Fruit fly (Drosophila melanogaster) whole organism, embryonic: Measurements from ENCODE around the gene Mur2B.

Experiments used
- Aef1 ChIP-seq: fragments of 200-800 bp; sonication (Bioruptor generic); IDR thresholded peaks from 3 replicates; pipeline ENCODE4 v1.3.6; 2022; ENCODE audit warnings: missing biosample characterization, missing genetic modification characterization
- Asciz ChIP-seq: fragments of 200-800 bp; sonication (Bioruptor generic); optimal IDR thresholded peaks from 2 replicates; lab custom pipeline; 2017; ENCODE audit warnings: missing biosample characterization, mild to moderate bottlenecking, missing genetic modification characterization, missing genetic modification reagents
- CG10462 ChIP-seq: fragments of 200-800 bp; sonication (Bioruptor generic); optimal IDR thresholded peaks from 2 replicates; lab custom pipeline; 2016; ENCODE audit warnings: missing biosample characterization, missing genetic modification characterization
- CG13287 ChIP-seq: fragments of 200-800 bp; sonication (Bioruptor generic); IDR thresholded peaks from 2 replicates; pipeline ENCODE4 v1.3.6; 2022; ENCODE audit warnings: missing biosample characterization, missing genetic modification characterization; ENCODE audit not compliant: partially characterized antibody
- CG13296 ChIP-seq: fragments of 200-800 bp; sonication (Bioruptor generic); optimal IDR thresholded peaks from 3 replicates; lab custom pipeline; 2018; ENCODE audit warnings: missing biosample characterization, mild to moderate bottlenecking, missing genetic modification characterization
- CG15011 ChIP-seq: fragments of 200-800 bp; sonication (Bioruptor generic); optimal IDR thresholded peaks from 3 replicates; lab custom pipeline; 2018; ENCODE audit warnings: missing biosample characterization, mild to moderate bottlenecking, missing genetic modification characterization
- CG15696 ChIP-seq: fragments of 200-800 bp; sonication (Bioruptor generic); optimal IDR thresholded peaks from 2 replicates; lab custom pipeline; 2019; ENCODE audit warnings: missing biosample characterization, mild to moderate bottlenecking, missing genetic modification characterization, moderate library complexity
- CG16815 ChIP-seq: fragments of 200-800 bp; sonication (Bioruptor generic); optimal IDR thresholded peaks from 3 replicates; lab custom pipeline; 2017; ENCODE audit warnings: missing biosample characterization, mild to moderate bottlenecking, missing genetic modification characterization
- CG18476 ChIP-seq: fragments of 200-800 bp; sonication (Bioruptor generic); optimal IDR thresholded peaks from 2 replicates; lab custom pipeline; 2016; ENCODE audit warnings: missing biosample characterization, mild to moderate bottlenecking, missing genetic modification characterization
- CG31441 ChIP-seq: fragments of 200-800 bp; sonication (Bioruptor generic); IDR thresholded peaks from 2 replicates; pipeline ENCODE4 v1.3.6; 2022; ENCODE audit warnings: missing biosample characterization, missing genetic modification characterization
- CG3407 ChIP-seq: fragments of 200-800 bp; sonication (Bioruptor generic); optimal IDR thresholded peaks from 2 replicates; lab custom pipeline; 2018; ENCODE audit warnings: missing biosample characterization, mild to moderate bottlenecking, missing genetic modification characterization
- CG3847 ChIP-seq: fragments of 200-800 bp; sonication (Bioruptor generic); IDR thresholded peaks from 2 replicates; pipeline ENCODE4 v1.3.6; 2022; ENCODE audit warnings: missing biosample characterization, missing genetic modification characterization
- CG4820 ChIP-seq: fragments of 200-800 bp; sonication (Bioruptor generic); optimal IDR thresholded peaks from 3 replicates; lab custom pipeline; 2016; ENCODE audit warnings: missing biosample characterization, missing genetic modification characterization
- CG7987 ChIP-seq: fragments of 200-800 bp; sonication (Bioruptor generic); optimal IDR thresholded peaks from 2 replicates; lab custom pipeline; 2018; ENCODE audit warnings: missing biosample characterization, mild to moderate bottlenecking, missing genetic modification characterization, moderate library complexity
- CHES-1-like ChIP-seq: fragments of 200-800 bp; sonication (Bioruptor generic); optimal IDR thresholded peaks from 2 replicates; lab custom pipeline; 2016; ENCODE audit warnings: missing biosample characterization, missing genetic modification characterization
- CkIIα-i1 ChIP-seq: fragments of 200-800 bp; sonication (Bioruptor generic); IDR thresholded peaks from 2 replicates; pipeline ENCODE4 v1.3.6; 2022; ENCODE audit warnings: missing biosample characterization, missing genetic modification characterization
- Dll ChIP-seq: fragments of 200-800 bp; sonication (Bioruptor generic); IDR thresholded peaks from 4 replicates; pipeline ENCODE4 v1.3.6; 2022; ENCODE audit warnings: missing biosample characterization, missing genetic modification characterization; ENCODE audit not compliant: partially characterized antibody
- HLH4C ChIP-seq: fragments of 200-800 bp; sonication (Bioruptor generic); IDR thresholded peaks from 3 replicates; pipeline ENCODE4 v1.3.6; 2022; ENCODE audit warnings: missing biosample characterization, missing genetic modification characterization; ENCODE audit not compliant: partially characterized antibody
- Hr39 ChIP-seq: fragments of >200 bp; optimal IDR thresholded peaks from 2 replicates; lab custom pipeline; 2017
- Kr ChIP-seq: fragments of 200-800 bp; sonication (Bioruptor generic); optimal IDR thresholded peaks from 2 replicates; lab custom pipeline; 2017; ENCODE audit warnings: missing biosample characterization, mild to moderate bottlenecking, missing genetic modification characterization
- Med ChIP-seq: fragments of 200-800 bp; sonication (Bioruptor generic); peaks from one replicate; lab custom pipeline; 2016; ENCODE audit warnings: missing biosample characterization, missing genetic modification characterization, mild to moderate bottlenecking, inconsistent platforms, moderate library complexity
- Nf-YC ChIP-seq: fragments of 200-800 bp; optimal IDR thresholded peaks from 3 replicates; lab custom pipeline; 2019; ENCODE audit warnings: missing biosample characterization, mild to moderate bottlenecking, missing genetic modification characterization, moderate library complexity
- NfI ChIP-seq: fragments of 200-800 bp; sonication (Bioruptor generic); optimal IDR thresholded peaks from 3 replicates; lab custom pipeline; 2018; ENCODE audit warnings: missing biosample characterization, mild to moderate bottlenecking, missing genetic modification characterization, moderate library complexity
- Scr ChIP-seq: fragments of 200-800 bp; sonication (Bioruptor generic); IDR thresholded peaks from 2 replicates; pipeline ENCODE4 v1.3.6; 2022; ENCODE audit warnings: missing biosample characterization, missing genetic modification characterization; ENCODE audit not compliant: partially characterized antibody
- Ssrp ChIP-seq: fragments of 200-800 bp; sonication (Bioruptor generic); optimal IDR thresholded peaks from 2 replicates; lab custom pipeline; 2018; ENCODE audit warnings: missing biosample characterization, mild to moderate bottlenecking, missing genetic modification characterization, moderate library complexity
- ac ChIP-seq: fragments of 200-800 bp; sonication (Bioruptor generic); optimal IDR thresholded peaks from 3 replicates; lab custom pipeline; 2017; ENCODE audit warnings: missing biosample characterization, mild to moderate bottlenecking, missing genetic modification characterization
- ap ChIP-seq: fragments of 200-800 bp; sonication (Bioruptor generic); IDR thresholded peaks from 2 replicates; pipeline ENCODE4 v1.3.6; 2022; ENCODE audit warnings: missing biosample characterization, missing genetic modification characterization
- corto ChIP-seq: fragments of 200-800 bp; sonication (Bioruptor generic); optimal IDR thresholded peaks from 2 replicates; lab custom pipeline; 2016; ENCODE audit warnings: missing biosample characterization, mild to moderate bottlenecking, missing genetic modification characterization, moderate library complexity
- crc ChIP-seq: fragments of 200-800 bp; sonication (Bioruptor generic); optimal IDR thresholded peaks from 2 replicates; lab custom pipeline; 2016; ENCODE audit warnings: missing biosample characterization, missing genetic modification characterization
- da ChIP-seq: fragments of 200-800 bp; sonication (Bioruptor generic); optimal IDR thresholded peaks from 2 replicates; lab custom pipeline; 2016; ENCODE audit warnings: missing biosample characterization, missing genetic modification characterization
- emc ChIP-seq: fragments of 200-800 bp; sonication (Bioruptor generic); optimal IDR thresholded peaks from 2 replicates; lab custom pipeline; 2016; ENCODE audit warnings: missing biosample characterization, missing genetic modification characterization
- fd3F ChIP-seq: fragments of 200-800 bp; sonication (Bioruptor generic); optimal IDR thresholded peaks from 2 replicates; lab custom pipeline; 2018; ENCODE audit warnings: missing biosample characterization, mild to moderate bottlenecking, missing genetic modification characterization, moderate library complexity
- ftz-f1 ChIP-seq: fragments of 200-800 bp; sonication (Bioruptor generic); optimal IDR thresholded peaks from 2 replicates; lab custom pipeline; 2016; ENCODE audit warnings: missing biosample characterization, missing genetic modification characterization
- gce ChIP-seq: fragments of 200-800 bp; sonication (Bioruptor generic); IDR thresholded peaks from 3 replicates; pipeline ENCODE4 v1.3.6; 2022; ENCODE audit warnings: missing biosample characterization, missing genetic modification characterization
- gsb ChIP-seq: fragments of 200-800 bp; sonication (Bioruptor generic); IDR thresholded peaks from 2 replicates; pipeline ENCODE4 v1.3.6; 2022; ENCODE audit warnings: missing biosample characterization, missing genetic modification characterization
- ind ChIP-seq: fragments of 200-800 bp; sonication (Bioruptor generic); optimal IDR thresholded peaks from 3 replicates; lab custom pipeline; 2016; ENCODE audit warnings: missing biosample characterization, missing genetic modification characterization
- inv ChIP-seq: fragments of 200-800 bp; sonication (Bioruptor generic); IDR thresholded peaks from 2 replicates; pipeline ENCODE4 v1.3.6; 2022; ENCODE audit warnings: missing biosample characterization, missing genetic modification characterization; ENCODE audit not compliant: partially characterized antibody
- klu ChIP-seq: fragments of 200-800 bp; sonication (Bioruptor generic); IDR thresholded peaks from 2 replicates; pipeline ENCODE4 v1.3.6; 2022; ENCODE audit warnings: missing biosample characterization, missing genetic modification characterization
- mld ChIP-seq: fragments of 200-800 bp; sonication (Bioruptor generic); IDR thresholded peaks from 3 replicates; pipeline ENCODE4 v1.3.6; 2022; ENCODE audit warnings: missing biosample characterization, missing genetic modification characterization; ENCODE audit not compliant: partially characterized antibody
- nmo ChIP-seq: fragments of 200-800 bp; sonication (Bioruptor generic); optimal IDR thresholded peaks from 2 replicates; lab custom pipeline; 2018; ENCODE audit warnings: missing biosample characterization, mild to moderate bottlenecking, missing genetic modification characterization, moderate library complexity
- pho ChIP-seq: fragments of 200-800 bp; sonication (Bioruptor generic); optimal IDR thresholded peaks from 2 replicates; lab custom pipeline; 2016; ENCODE audit warnings: missing biosample characterization, missing genetic modification characterization
- phol ChIP-seq: fragments of 200-800 bp; sonication (Bioruptor generic); optimal IDR thresholded peaks from 3 replicates; lab custom pipeline; 2018; ENCODE audit warnings: missing biosample characterization, mild to moderate bottlenecking, missing genetic modification characterization, moderate library complexity
- pzg ChIP-seq: fragments of 200-800 bp; sonication (Bioruptor generic); optimal IDR thresholded peaks from 3 replicates; lab custom pipeline; 2018; ENCODE audit warnings: missing biosample characterization, mild to moderate bottlenecking, missing genetic modification characterization, moderate library complexity
- ro ChIP-seq: fragments of 200-800 bp; sonication (Bioruptor generic); IDR thresholded peaks from 2 replicates; pipeline ENCODE4 v1.3.6; 2022; ENCODE audit warnings: missing biosample characterization, missing genetic modification characterization
- scrt ChIP-seq: fragments of 200-800 bp; sonication (Bioruptor generic); optimal IDR thresholded peaks from 2 replicates; lab custom pipeline; 2018; ENCODE audit warnings: missing biosample characterization, mild to moderate bottlenecking, missing genetic modification characterization, moderate library complexity
- sd ChIP-seq: fragments of 200-800 bp; sonication (Bioruptor generic); optimal IDR thresholded peaks from 3 replicates; lab custom pipeline; 2018; ENCODE audit warnings: missing biosample characterization, mild to moderate bottlenecking, missing genetic modification characterization, moderate library complexity
- sob ChIP-seq: fragments of 200-800 bp; sonication (Bioruptor generic); IDR thresholded peaks from 2 replicates; pipeline ENCODE4 v1.3.6; 2022; ENCODE audit warnings: missing biosample characterization, missing genetic modification characterization
- stc ChIP-seq: fragments of 200-800 bp; sonication (Bioruptor generic); IDR thresholded peaks from 2 replicates; pipeline ENCODE4 v1.3.6; 2022; ENCODE audit warnings: missing biosample characterization, missing genetic modification characterization
- tup ChIP-seq: fragments of 200-800 bp; sonication (Bioruptor generic); optimal IDR thresholded peaks from 2 replicates; lab custom pipeline; 2016; ENCODE audit warnings: missing biosample characterization, mild to moderate bottlenecking, missing genetic modification characterization, moderate library complexity

Mur2B gene

dm6 chrX:1482840-1483518 is 185.6 kb downstream of the Mur2B start, which contains the start of the genes sta and inc (continued):
- TF ChIP-seq corto (GFP tag; lab: Kevin White, UChicago) (no peak), sd (tag; lab: Kevin White, UChicago) (peak; percentile 78), inv (GFP tag; lab: Robert Waterston, UW) (peak; percentile 38; the same call in 1 of the 2 replicates), ftz-f1 (GFP tag; lab: Kevin White, UChicago) (no peak), sob (GFP tag; lab: Robert Waterston, UW) (peak; percentile 78), CG15011 (no peak), HLH4C (peak; percentile 64), Nf-YC (tag; lab: Kevin White, UChicago) (peak; percentile 53), mld (GFP tag; lab: Robert Waterston, UW) (no peak), emc (GFP tag; lab: Kevin White, UChicago) (no peak), stc (GFP tag; lab: Robert Waterston, UW) (no peak), CG13287 (peak; percentile 80), Asciz (GFP tag; lab: Kevin White, UChicago) (peak; percentile 65), Dll (GFP tag; lab: Robert Waterston, UW) (peak; percentile 64; the same call in 2 of the 4 replicates), Med (peak; percentile 97), CG15696 (tag; lab: Kevin White, UChicago) (no peak), ro (GFP tag; lab: Robert Waterston, UW) (no peak), ap (GFP tag; lab: Robert Waterston, UW) (no peak), CkIIα-i1 (GFP tag; lab: Robert Waterston, UW) (no peak), CG13296 (GFP tag; lab: Kevin White, UChicago) (peak; percentile 79), CG16815 (GFP tag; lab: Kevin White, UChicago) (no peak), CG7987 (GFP tag; lab: Kevin White, UChicago) (peak; percentile 91), CG3407 (peak; percentile 53), pzg (GFP tag; lab: Kevin White, UChicago) (peak; percentile 98), pho (GFP tag; lab: Kevin White, UChicago) (peak; percentile 42), Scr (GFP tag; lab: Robert Waterston, UW) (peak; percentile 66), CG10462 (GFP tag; lab: Kevin White, UChicago) (no peak), gsb (GFP tag; lab: Robert Waterston, UW) (no peak; the same call in 1 of the 2 replicates), gce (peak; percentile 58; the same call in 1 of the 3 replicates), nmo (GFP tag; lab: Kevin White, UChicago) (peak; percentile 67), ac (peak; percentile 37), CHES-1-like (GFP tag; lab: Kevin White, UChicago) (peak; percentile 84), Kr (GFP tag; lab: Kevin White, UChicago) (no peak), Aef1 (no peak), crc (GFP tag; lab: Kevin White, UChicago) (no peak), CG18476 (GFP tag; lab: Kevin White, UChicago) (peak; percentile 5), phol (tag; lab: Kevin White, UChicago) (peak; percentile 97), CG3847 (GFP tag; lab: Robert Waterston, UW) (peak; percentile 68), scrt (peak; percentile 73), Ssrp (tag; lab: Kevin White, UChicago) (peak; percentile 25), CG4820 (GFP tag; lab: Kevin White, UChicago) (no peak), CG31441 (GFP tag; lab: Robert Waterston, UW) (peak; percentile 72), Hr39 (no peak), NfI (GFP tag; lab: Kevin White, UChicago) (peak; percentile 75), fd3F (peak; percentile 32), ind (GFP tag; lab: Kevin White, UChicago) (peak; percentile 2), klu (GFP tag; lab: Robert Waterston, UW) (no peak), da (GFP tag; lab: Kevin White, UChicago) (no peak), tup (GFP tag; lab: Kevin White, UChicago) (peak; percentile 17)
